Comparison of ENCODE assay signal across 5 worm cellular contexts in the genomic region with DNA sequence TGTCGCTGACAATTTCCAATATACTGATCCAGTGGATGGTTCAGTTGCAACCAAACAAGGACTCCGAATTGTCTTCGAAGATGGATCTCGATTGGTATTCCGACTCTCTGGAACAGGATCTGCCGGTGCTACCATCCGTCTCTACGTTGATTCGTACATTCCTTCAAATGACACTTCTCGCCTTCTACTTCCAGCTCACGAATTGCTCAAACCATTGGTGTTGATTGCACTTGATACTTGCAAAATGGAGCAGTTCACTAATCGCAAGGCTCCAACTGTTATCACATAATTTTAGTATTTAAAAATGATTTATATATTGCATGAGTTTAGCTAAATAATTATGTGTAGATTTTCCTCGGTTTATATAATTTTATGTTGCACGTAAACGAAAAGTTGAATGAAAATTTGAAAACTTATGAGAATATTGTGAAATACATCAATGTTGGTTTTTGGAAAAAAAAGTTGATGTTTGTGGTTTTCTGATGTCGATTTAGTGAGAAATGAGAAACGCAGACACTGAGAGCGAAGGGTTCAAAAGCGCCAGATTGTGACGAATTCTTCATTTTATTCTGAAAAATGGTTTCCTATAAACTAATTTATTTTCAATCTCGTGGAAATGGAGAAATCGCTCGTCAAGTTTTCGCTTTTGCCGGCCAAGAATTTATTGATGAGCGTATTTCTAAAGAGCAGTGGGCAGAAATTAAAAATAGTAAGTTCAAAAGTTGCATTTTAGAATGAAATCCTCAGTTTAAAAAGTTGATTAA.
A peak's percentile ranks its signal among the peaks of the same experiment; 100 is the strongest.
TF ChIP-seq lines count a peak whose summit lies in the region.

A gene (plus strand): TSS at position 574 of the 764 bp plus-strand sequence.

TF ChIP-seq in whole organism, L1 larva, 84 proteins besides CTCF, POLR2A, EP300 and RAD21 (continues in another document):
- peak; percentile 66 for TF ChIP-seq nhr-71 (tag; optimal IDR thresholded peaks at IDR 0.05; lab: Kevin White, UChicago)
- peak; percentile 7 for TF ChIP-seq swsn-7 (tag; optimal IDR thresholded peaks at IDR 0.05; lab: Kevin White, UChicago)
- no peak for TF ChIP-seq unc-62 (GFP tag; optimal IDR thresholded peaks at IDR 0.05; lab: Kevin White, UChicago)
- TF ChIP-seq xbp-1 (tag; optimal IDR thresholded peaks at IDR 0.05; lab: Kevin White, UChicago): no peak
- peak; percentile 17 for TF ChIP-seq lin-14 (GFP tag; optimal IDR thresholded peaks at IDR 0.05; lab: Kevin White, UChicago)
- no peak for TF ChIP-seq lin-15B (tag; optimal IDR thresholded peaks at IDR 0.05; lab: Kevin White, UChicago)
- TF ChIP-seq elt-3 (tag; optimal IDR thresholded peaks at IDR 0.05; lab: Kevin White, UChicago): peak in 1 of 6 experiments; percentile 34
- no peak for TF ChIP-seq unc-86 (tag; optimal IDR thresholded peaks at IDR 0.05; lab: Kevin White, UChicago)
- no peak for TF ChIP-seq sup-37 (GFP tag; optimal IDR thresholded peaks at IDR 0.05; lab: Kevin White, UChicago)
- peak; percentile 38 for TF ChIP-seq mep-1 (tag; optimal IDR thresholded peaks at IDR 0.05; lab: Kevin White, UChicago)
- peak; percentile 63 for TF ChIP-seq elt-2 (tag; optimal IDR thresholded peaks at IDR 0.05; lab: Kevin White, UChicago)
- TF ChIP-seq snu-23 (GFP tag; optimal IDR thresholded peaks at IDR 0.05; lab: Kevin White, UChicago): peak; percentile 38
- no peak for TF ChIP-seq efl-3 (GFP tag; optimal IDR thresholded peaks at IDR 0.05; lab: Kevin White, UChicago)
- no peak for TF ChIP-seq lir-3 (tag; optimal IDR thresholded peaks at IDR 0.05; lab: Kevin White, UChicago; ENCODE audit: poor library complexity)
- peak; percentile 80 for TF ChIP-seq aly-2 (tag; optimal IDR thresholded peaks at IDR 0.05; lab: Kevin White, UChicago)
- TF ChIP-seq pax-3 (tag; optimal IDR thresholded peaks at IDR 0.05; lab: Kevin White, UChicago): no peak

TF ChIP-seq in whole organism, L2 larva, 48 proteins besides CTCF, POLR2A, EP300 and RAD21 (continues in another document):
- TF ChIP-seq lsy-2 (tag; optimal IDR thresholded peaks at IDR 0.05; lab: Kevin White, UChicago) (peak in 1 of 2 experiments; percentile 51), ama-1 (optimal IDR thresholded peaks at IDR 0.05; lab: Kevin White, UChicago) (peak; percentile 81), nhr-6 (tag; optimal IDR thresholded peaks at IDR 0.05; lab: Kevin White, UChicago) (peak; percentile 8), sma-3 (GFP tag; optimal IDR thresholded peaks at IDR 0.05; lab: Kevin White, UChicago) (peak; percentile 23), unc-39 (tag; optimal IDR thresholded peaks at IDR 0.05; lab: Kevin White, UChicago) (no peak), Y55F3AM.14 (GFP tag; optimal IDR thresholded peaks at IDR 0.05; lab: Kevin White, UChicago) (no peak), snpc-4 (tag; optimal IDR thresholded peaks at IDR 0.05; lab: Kevin White, UChicago) (no peak), ceh-82 (tag; optimal IDR thresholded peaks at IDR 0.05; lab: Kevin White, UChicago) (no peak), unc-55 (GFP tag; optimal IDR thresholded peaks at IDR 0.05; lab: Kevin White, UChicago) (peak; percentile 43), ceh-16 (tag; optimal IDR thresholded peaks at IDR 0.05; lab: Kevin White, UChicago) (no peak), nhr-77 (tag; optimal IDR thresholded peaks at IDR 0.05; lab: Kevin White, UChicago) (no peak), dmd-4 (tag; optimal IDR thresholded peaks at IDR 0.05; lab: Kevin White, UChicago) (no peak), mdl-1 (tag; optimal IDR thresholded peaks at IDR 0.05; lab: Kevin White, UChicago) (no peak), sma-9 (GFP tag; optimal IDR thresholded peaks at IDR 0.05; lab: Kevin White, UChicago) (peak; percentile 33), sma-9 (tag; optimal IDR thresholded peaks at IDR 0.05; lab: Kevin White, UChicago) (no peak), ztf-4 (tag; optimal IDR thresholded peaks at IDR 0.05; lab: Kevin White, UChicago) (peak; percentile 66), nhr-10 (tag; optimal IDR thresholded peaks at IDR 0.05; lab: Kevin White, UChicago) (no peak), lin-39 (tag; optimal IDR thresholded peaks at IDR 0.05; lab: Kevin White, UChicago) (no peak)

TF ChIP-seq in whole organism, L3 larva, 47 proteins besides CTCF, POLR2A, EP300 and RAD21 (continues in another document):
- TF ChIP-seq elt-3 (tag; optimal IDR thresholded peaks at IDR 0.05; lab: Kevin White, UChicago) (no peak), ztf-11 (tag; optimal IDR thresholded peaks at IDR 0.05; lab: Kevin White, UChicago) (no peak), hmg-11 (tag; optimal IDR thresholded peaks at IDR 0.05; lab: Kevin White, UChicago) (no peak), nhr-76 (tag; optimal IDR thresholded peaks at IDR 0.05; lab: Kevin White, UChicago) (no peak), pqm-1 (tag; optimal IDR thresholded peaks at IDR 0.05; lab: Kevin White, UChicago) (no peak), elt-2 (tag; optimal IDR thresholded peaks at IDR 0.05; lab: Kevin White, UChicago) (peak; percentile 67), snpc-4 (tag; optimal IDR thresholded peaks at IDR 0.05; lab: Kevin White, UChicago) (no peak), nfya-1 (tag; optimal IDR thresholded peaks at IDR 0.05; lab: Kevin White, UChicago; ENCODE audit: insufficient read depth) (peak; percentile 34), lin-39 (tag; optimal IDR thresholded peaks at IDR 0.05; lab: Kevin White, UChicago) (no peak), ama-1 (optimal IDR thresholded peaks at IDR 0.05; lab: Kevin White, UChicago) (peak; percentile 89), egl-27 (tag; optimal IDR thresholded peaks at IDR 0.05; lab: Kevin White, UChicago) (no peak), nhr-237 (tag; optimal IDR thresholded peaks at IDR 0.05; lab: Kevin White, UChicago) (no peak), R02D3.7 (tag; optimal IDR thresholded peaks at IDR 0.05; lab: Kevin White, UChicago) (no peak), pha-4 (tag; optimal IDR thresholded peaks at IDR 0.05; lab: Kevin White, UChicago) (peak; percentile 39), ceh-82 (tag; optimal IDR thresholded peaks at IDR 0.05; lab: Kevin White, UChicago) (no peak), tbx-2 (tag; optimal IDR thresholded peaks at IDR 0.05; lab: Kevin White, UChicago) (peak; percentile 25), nhr-77 (tag; optimal IDR thresholded peaks at IDR 0.05; lab: Kevin White, UChicago) (no peak), ceh-16 (tag; optimal IDR thresholded peaks at IDR 0.05; lab: Kevin White, UChicago) (no peak)

TF ChIP-seq in whole organism, L4 larva, 104 proteins besides CTCF, POLR2A, EP300 and RAD21 (continues in another document):
- TF ChIP-seq F10B5.3 (tag; optimal IDR thresholded peaks at IDR 0.05; lab: Kevin White, UChicago) (no peak), ces-1 (GFP tag; optimal IDR thresholded peaks at IDR 0.05; lab: Kevin White, UChicago) (no peak), skn-1 (tag; optimal IDR thresholded peaks at IDR 0.05; lab: Kevin White, UChicago) (no peak), nhr-48 (tag; optimal IDR thresholded peaks at IDR 0.05; lab: Kevin White, UChicago) (no peak), pqm-1 (tag; optimal IDR thresholded peaks at IDR 0.05; lab: Kevin White, UChicago) (no peak), tag-97 (GFP tag; IDR thresholded peaks at IDR 0.05; lab: Robert Waterston, UW) (no peak), nhr-10 (tag; optimal IDR thresholded peaks at IDR 0.05; lab: Kevin White, UChicago) (no peak), lir-3 (tag; optimal IDR thresholded peaks at IDR 0.05; lab: Kevin White, UChicago) (no peak), mes-2 (tag; optimal IDR thresholded peaks at IDR 0.05; lab: Kevin White, UChicago; ENCODE audit: poor library complexity, severe bottlenecking) (no peak), F49E8.2 (tag; optimal IDR thresholded peaks at IDR 0.05; lab: Kevin White, UChicago; ENCODE audit: borderline replicate concordance) (no peak), egl-43 (GFP tag; IDR thresholded peaks at IDR 0.05; lab: Robert Waterston, UW) (0 out of 2 replicates have a peak, but pooled peaks have one; percentile 59), dpl-1 (GFP tag; optimal IDR thresholded peaks at IDR 0.05; lab: Kevin White, UChicago) (no peak), fos-1 (tag; optimal IDR thresholded peaks at IDR 0.05; lab: Kevin White, UChicago) (no peak), gei-8 (GFP tag; optimal IDR thresholded peaks at IDR 0.05; lab: Kevin White, UChicago) (no peak), Y75B8A.6 (GFP tag; IDR thresholded peaks at IDR 0.05; lab: Robert Waterston, UW) (no peak; the same call in 1 of the 2 replicates), jun-1 (tag; optimal IDR thresholded peaks at IDR 0.05; lab: Kevin White, UChicago) (no peak), snpc-1.2 (GFP tag; IDR thresholded peaks at IDR 0.05; lab: Robert Waterston, UW) (no peak), spr-1 (tag; optimal IDR thresholded peaks at IDR 0.05; lab: Kevin White, UChicago) (peak; percentile 23)

TF ChIP-seq in whole organism, young adult, 124 proteins besides CTCF, POLR2A, EP300 and RAD21 (continues in another document):
- TF ChIP-seq madf-3 (GFP tag; IDR thresholded peaks at IDR 0.05; lab: Robert Waterston, UW) (peak; percentile 44; the same call in 1 of the 2 replicates), ceh-100 (GFP tag; IDR thresholded peaks at IDR 0.05; lab: Robert Waterston, UW) (no peak), hmg-1.2 (GFP tag; IDR thresholded peaks at IDR 0.05; lab: Robert Waterston, UW) (peak; percentile 36), F55B11.4 (tag; optimal IDR thresholded peaks at IDR 0.05; lab: Kevin White, UChicago; ENCODE audit: borderline replicate concordance, insufficient read depth) (no peak), nhr-80 (tag; optimal IDR thresholded peaks at IDR 0.05; lab: Kevin White, UChicago) (peak; percentile 40), cebp-1 (GFP tag; IDR thresholded peaks at IDR 0.05; lab: Robert Waterston, UW) (peak; percentile 68), cebp-1 (tag; optimal IDR thresholded peaks at IDR 0.05; lab: Kevin White, UChicago) (peak; percentile 82), F57C9.4 (tag; optimal IDR thresholded peaks at IDR 0.05; lab: Kevin White, UChicago) (peak; percentile 44), madf-8 (GFP tag; conservative IDR thresholded peaks at IDR 0.05; lab: Robert Waterston, UW) (no peak), F52B5.7 (tag; optimal IDR thresholded peaks at IDR 0.05; lab: Kevin White, UChicago) (peak; percentile 51), B0261.1 (tag; optimal IDR thresholded peaks at IDR 0.05; lab: Kevin White, UChicago) (no peak), rcor-1 (GFP tag; IDR thresholded peaks at IDR 0.05; lab: Robert Waterston, UW) (no peak), die-1 (tag; optimal IDR thresholded peaks at IDR 0.05; lab: Kevin White, UChicago) (no peak), ZK185.1 (tag; optimal IDR thresholded peaks at IDR 0.05; lab: Kevin White, UChicago; ENCODE audit: poor library complexity, severe bottlenecking) (peak; percentile 0), zfh-2 (GFP tag; conservative IDR thresholded peaks at IDR 0.05; lab: Robert Waterston, UW) (no peak), lin-40 (tag; optimal IDR thresholded peaks at IDR 0.05; lab: Kevin White, UChicago) (peak; percentile 44), mcd-1 (GFP tag; IDR thresholded peaks at IDR 0.05; lab: Robert Waterston, UW) (peak; percentile 30; the same call in 1 of the 2 replicates), ama-1 (optimal IDR thresholded peaks at IDR 0.05; lab: Kevin White, UChicago) (peak; percentile 54), ama-1 (GFP tag; optimal IDR thresholded peaks at IDR 0.05; lab: Kevin White, UChicago) (no peak), Y53F4B.3 (GFP tag; IDR thresholded peaks at IDR 0.05; lab: Robert Waterston, UW) (no peak), ceh-40 (GFP tag; IDR thresholded peaks at IDR 0.05; lab: Robert Waterston, UW) (0 out of 2 replicates have a peak, but pooled peaks have one; percentile 13)
